Fruit fly (Drosophila melanogaster) whole organism, embryonic: ENCODE results near the gene CG10802.

Experiments used
- Atf3 ChIP-seq: fragments of 200-800 bp; sonication (Bioruptor generic); optimal IDR thresholded peaks from 3 replicates; lab custom pipeline; 2016; ENCODE audit warnings: missing biosample characterization, missing genetic modification characterization
- B-H2 ChIP-seq: fragments of 200-800 bp; sonication (Bioruptor generic); optimal IDR thresholded peaks from 2 replicates; lab custom pipeline; 2018; ENCODE audit warnings: missing biosample characterization, mild to moderate bottlenecking, missing genetic modification characterization
- CG11723 ChIP-seq: fragments of 200-800 bp; sonication (Bioruptor generic); optimal IDR thresholded peaks from 2 replicates; lab custom pipeline; 2017; ENCODE audit warnings: missing biosample characterization, mild to moderate bottlenecking, missing genetic modification characterization
- CG12155 ChIP-seq: fragments of 200-800 bp; sonication (Bioruptor generic); optimal IDR thresholded peaks from 3 replicates; lab custom pipeline; 2016; ENCODE audit warnings: missing biosample characterization, missing genetic modification characterization
- CG13894 ChIP-seq: fragments of 200-800 bp; sonication (Bioruptor generic); optimal IDR thresholded peaks from 3 replicates; lab custom pipeline; 2018; ENCODE audit warnings: missing biosample characterization, mild to moderate bottlenecking, missing genetic modification characterization, moderate library complexity
- CG14710 ChIP-seq: fragments of 200-800 bp; sonication (Bioruptor generic); optimal IDR thresholded peaks from 3 replicates; lab custom pipeline; 2019; ENCODE audit warnings: missing biosample characterization, mild to moderate bottlenecking, missing genetic modification characterization, moderate library complexity
- CG15514 ChIP-seq: fragments of 200-800 bp; sonication (Bioruptor generic); optimal IDR thresholded peaks from 3 replicates; lab custom pipeline; 2017; ENCODE audit warnings: missing biosample characterization, missing genetic modification characterization, mild to moderate bottlenecking, moderate library complexity, missing genetic modification reagents
- CG17361 ChIP-seq: fragments of 200-800 bp; sonication (Bioruptor generic); IDR thresholded peaks from 3 replicates; pipeline ENCODE4 v1.3.6; 2022; ENCODE audit warnings: missing biosample characterization, missing genetic modification characterization
- CG17612 ChIP-seq: fragments of 200-800 bp; sonication (Bioruptor generic); IDR thresholded peaks from 2 replicates; pipeline ENCODE4 v1.3.6; 2022; ENCODE audit warnings: missing biosample characterization, missing genetic modification characterization
- CG2116 ChIP-seq: fragments of 200-800 bp; sonication (Bioruptor generic); optimal IDR thresholded peaks from 3 replicates; lab custom pipeline; 2018; ENCODE audit warnings: missing biosample characterization, mild to moderate bottlenecking, missing genetic modification characterization
- CG32532 ChIP-seq: fragments of 200-800 bp; sonication (Bioruptor generic); IDR thresholded peaks from 2 replicates; pipeline ENCODE4 v1.3.6; 2022; ENCODE audit warnings: missing biosample characterization, missing genetic modification characterization
- CG32767 ChIP-seq: fragments of 200-800 bp; sonication (Bioruptor generic); IDR thresholded peaks from 2 replicates; pipeline ENCODE4 v1.3.6; 2022; ENCODE audit warnings: missing biosample characterization, missing genetic modification characterization
- CG6175 ChIP-seq: fragments of 200-800 bp; sonication (Bioruptor generic); IDR thresholded peaks from 3 replicates; pipeline ENCODE4 v1.3.6; 2022; ENCODE audit warnings: missing biosample characterization, missing genetic modification characterization
- CG8281 ChIP-seq: fragments of 200-800 bp; sonication (Bioruptor generic); optimal IDR thresholded peaks from 2 replicates; lab custom pipeline; 2018; ENCODE audit warnings: missing biosample characterization, mild to moderate bottlenecking, missing genetic modification characterization, moderate library complexity
- CG8924 ChIP-seq: fragments of 200-800 bp; optimal IDR thresholded peaks from 3 replicates; lab custom pipeline; 2019; ENCODE audit warnings: missing biosample characterization, mild to moderate bottlenecking, missing genetic modification characterization, moderate library complexity
- Dll ChIP-seq: fragments of 200-800 bp; sonication (Bioruptor generic); IDR thresholded peaks from 4 replicates; pipeline ENCODE4 v1.3.6; 2022; ENCODE audit warnings: missing biosample characterization, missing genetic modification characterization; ENCODE audit not compliant: partially characterized antibody
- Drgx ChIP-seq: fragments of 200-800 bp; sonication (Bioruptor generic); IDR thresholded peaks from 2 replicates; pipeline ENCODE4 v1.3.6; 2022; ENCODE audit warnings: missing biosample characterization, missing genetic modification characterization
- H15 ChIP-seq: fragments of 200-800 bp; sonication (Bioruptor generic); IDR thresholded peaks from 3 replicates; pipeline ENCODE4 v1.3.6; 2022; ENCODE audit warnings: missing biosample characterization, missing genetic modification characterization
- Hr3 ChIP-seq: fragments of 200-800 bp; sonication (Bioruptor generic); optimal IDR thresholded peaks from 3 replicates; lab custom pipeline; 2016; ENCODE audit warnings: missing biosample characterization, missing genetic modification characterization
- Hsf ChIP-seq: fragments of 200-800 bp; sonication (Bioruptor generic); optimal IDR thresholded peaks from 3 replicates; lab custom pipeline; 2016; ENCODE audit warnings: missing biosample characterization, missing genetic modification characterization
- Med ChIP-seq: fragments of 200-800 bp; sonication (Bioruptor generic); peaks from one replicate; lab custom pipeline; 2016; ENCODE audit warnings: missing biosample characterization, missing genetic modification characterization, mild to moderate bottlenecking, inconsistent platforms, moderate library complexity
- NC2α ChIP-seq: fragments of 200-800 bp; sonication (Bioruptor generic); optimal IDR thresholded peaks from 2 replicates; lab custom pipeline; 2016; ENCODE audit warnings: missing biosample characterization, missing genetic modification characterization
- Opbp ChIP-seq: fragments of 200-800 bp; sonication (Bioruptor generic); IDR thresholded peaks from 3 replicates; pipeline ENCODE4 v1.3.6; 2022; ENCODE audit warnings: missing biosample characterization, missing genetic modification characterization; ENCODE audit not compliant: partially characterized antibody
- PHDP ChIP-seq: fragments of 200-800 bp; sonication (Bioruptor generic); optimal IDR thresholded peaks from 3 replicates; lab custom pipeline; 2018; ENCODE audit warnings: missing biosample characterization, mild to moderate bottlenecking, missing genetic modification characterization, moderate library complexity
- Usf ChIP-seq: fragments of 200-800 bp; sonication (Bioruptor generic); optimal IDR thresholded peaks from 2 replicates; lab custom pipeline; 2017; ENCODE audit warnings: missing genotype, missing biosample characterization, missing genetic modification characterization
- ac ChIP-seq: fragments of 200-800 bp; sonication (Bioruptor generic); optimal IDR thresholded peaks from 3 replicates; lab custom pipeline; 2017; ENCODE audit warnings: missing biosample characterization, mild to moderate bottlenecking, missing genetic modification characterization
- az2 ChIP-seq: fragments of 200-800 bp; sonication (Bioruptor generic); optimal IDR thresholded peaks from 3 replicates; lab custom pipeline; 2016; ENCODE audit warnings: missing biosample characterization, missing genetic modification characterization
- caup ChIP-seq: fragments of 200-800 bp; sonication (Bioruptor generic); optimal IDR thresholded peaks from 3 replicates; lab custom pipeline; 2017; ENCODE audit warnings: missing biosample characterization, mild to moderate bottlenecking, missing genetic modification characterization, moderate library complexity; ENCODE audit not compliant: severe bottlenecking
- chinmo ChIP-seq: fragments of 200-800 bp; sonication (Bioruptor generic); IDR thresholded peaks from 4 replicates; pipeline ENCODE4 v1.3.6; 2022; ENCODE audit warnings: missing biosample characterization, missing genetic modification characterization; ENCODE audit not compliant: partially characterized antibody
- da ChIP-seq: fragments of 200-800 bp; sonication (Bioruptor generic); optimal IDR thresholded peaks from 2 replicates; lab custom pipeline; 2016; ENCODE audit warnings: missing biosample characterization, missing genetic modification characterization
- hth ChIP-seq: fragments of >200 bp; optimal IDR thresholded peaks from 2 replicates; lab custom pipeline; 2017; ENCODE audit warnings: inconsistent platforms
- ken ChIP-seq: fragments of 200-800 bp; sonication (Bioruptor generic); IDR thresholded peaks from 3 replicates; pipeline ENCODE4 v1.3.6; 2022; ENCODE audit warnings: missing biosample characterization, missing genetic modification characterization
- klu ChIP-seq: fragments of 200-800 bp; sonication (Bioruptor generic); IDR thresholded peaks from 2 replicates; pipeline ENCODE4 v1.3.6; 2022; ENCODE audit warnings: missing biosample characterization, missing genetic modification characterization
- lmd ChIP-seq: fragments of 200-800 bp; sonication (Bioruptor generic); IDR thresholded peaks from 2 replicates; pipeline ENCODE4 v1.3.6; 2022; ENCODE audit warnings: missing biosample characterization, missing genetic modification characterization
- otp ChIP-seq: fragments of 200-800 bp; sonication (Bioruptor generic); IDR thresholded peaks from 3 replicates; pipeline ENCODE4, ENCODE4 v1.3.6; 2022; ENCODE audit warnings: missing biosample characterization, missing genetic modification characterization
- peb ChIP-seq: fragments of 200-800 bp; sonication (Bioruptor generic); IDR thresholded peaks from 2 replicates; pipeline ENCODE4 v1.3.6; 2022; ENCODE audit warnings: missing biosample characterization, missing genetic modification characterization
- pum ChIP-seq: fragments of 200-800 bp; sonication (Bioruptor generic); optimal IDR thresholded peaks from 2 replicates; lab custom pipeline; 2016; ENCODE audit warnings: missing biosample characterization, missing genetic modification characterization
- sd ChIP-seq: fragments of 200-800 bp; sonication (Bioruptor generic); optimal IDR thresholded peaks from 3 replicates; lab custom pipeline; 2018; ENCODE audit warnings: missing biosample characterization, mild to moderate bottlenecking, missing genetic modification characterization, moderate library complexity
- sens ChIP-seq: fragments of 200-800 bp; sonication (Bioruptor generic); peaks from one replicate; lab custom pipeline; 2016; ENCODE audit warnings: missing biosample characterization, missing genetic modification characterization
- seq ChIP-seq: fragments of 200-800 bp; sonication (Bioruptor generic); IDR thresholded peaks from 2 replicates; pipeline ENCODE4 v1.3.6; 2022; ENCODE audit warnings: missing biosample characterization, missing genetic modification characterization
- sisA ChIP-seq: fragments of 200-800 bp; sonication (Bioruptor generic); IDR thresholded peaks from 2 replicates; pipeline ENCODE4 v1.3.6; 2022; ENCODE audit warnings: missing biosample characterization, missing genetic modification characterization
- slbo ChIP-seq: fragments of 200-800 bp; sonication (Bioruptor generic); IDR thresholded peaks from 2 replicates; pipeline ENCODE4 v1.3.6; 2022; ENCODE audit warnings: missing biosample characterization, missing genetic modification characterization
- sqz ChIP-seq: fragments of 200-800 bp; sonication (Bioruptor generic); optimal IDR thresholded peaks from 3 replicates; lab custom pipeline; 2018; ENCODE audit warnings: missing biosample characterization, mild to moderate bottlenecking, missing genetic modification characterization
- yki ChIP-seq: fragments of >200 bp; optimal IDR thresholded peaks from 3 replicates; lab custom pipeline; 2018

CG10802 gene

DNA sequence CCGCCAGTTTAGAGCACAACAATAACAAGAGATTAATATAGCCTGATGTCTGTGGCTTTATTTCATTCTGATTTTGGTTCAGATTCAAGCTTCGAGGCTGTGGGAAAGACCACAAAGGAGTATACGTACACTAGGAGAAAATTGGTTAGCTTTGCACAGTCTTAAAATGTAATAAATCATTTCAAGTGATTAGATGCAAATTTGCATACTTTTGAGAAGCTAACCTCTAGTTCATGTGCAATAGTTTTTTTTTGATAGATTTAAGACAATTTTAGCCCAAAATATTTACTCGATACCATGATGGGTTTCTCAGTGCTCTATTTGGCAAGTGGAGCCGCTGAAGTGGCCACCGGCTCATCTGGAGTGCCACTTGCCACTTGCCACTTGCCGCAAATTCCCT is 25.2 kb upstream of the CG10802 start (continued):
- TF ChIP-seq CG13894 (tag; lab: Kevin White, UChicago) = peak; percentile 27
- TF ChIP-seq Drgx (GFP tag; lab: Robert Waterston, UW) = peak; percentile 54
- TF ChIP-seq CG32532 (GFP tag; lab: Robert Waterston, UW) = peak; percentile 25; the same call in 1 of the 2 replicates
- TF ChIP-seq ac (GFP tag; lab: Kevin White, UChicago) = no peak
- no peak for TF ChIP-seq ken (GFP tag; lab: Robert Waterston, UW)
- TF ChIP-seq klu (GFP tag; lab: Robert Waterston, UW) = no peak
- TF ChIP-seq CG6175 (GFP tag; lab: Robert Waterston, UW) = no peak
- no peak for TF ChIP-seq CG11723 (GFP tag; lab: Kevin White, UChicago)
- no peak for TF ChIP-seq CG8924 (tag; lab: Kevin White, UChicago)
- no peak for TF ChIP-seq CG14710 (tag; lab: Kevin White, UChicago)
- TF ChIP-seq CG17361 (GFP tag; lab: Robert Waterston, UW) = no peak
- peak; percentile 53 for TF ChIP-seq slbo (GFP tag; lab: Robert Waterston, UW)
- TF ChIP-seq seq = no peak
- no peak for TF ChIP-seq peb (GFP tag; lab: Robert Waterston, UW)
- no peak for TF ChIP-seq NC2α (GFP tag; lab: Kevin White, UChicago)
- no peak for TF ChIP-seq caup (GFP tag; lab: Kevin White, UChicago)
- TF ChIP-seq CG8281 (tag; lab: Kevin White, UChicago) = no peak
- TF ChIP-seq chinmo (GFP tag; lab: Robert Waterston, UW) = no peak
- no peak for TF ChIP-seq sisA (GFP tag; lab: Robert Waterston, UW)
- peak; percentile 5 for TF ChIP-seq Hsf (GFP tag; lab: Kevin White, UChicago)
- TF ChIP-seq CG2116 = no peak
- no peak for TF ChIP-seq H15 (GFP tag; lab: Robert Waterston, UW)
- TF ChIP-seq da = no peak
- TF ChIP-seq CG32767 (GFP tag; lab: Robert Waterston, UW) = no peak
- TF ChIP-seq lmd = peak; percentile 25; the same call in 1 of the 2 replicates
- no peak for TF ChIP-seq yki (lab: Kevin White, UChicago)
- no peak for TF ChIP-seq CG12155 (GFP tag; lab: Kevin White, UChicago)
- TF ChIP-seq Opbp (GFP tag; lab: Robert Waterston, UW) = no peak
- TF ChIP-seq sd (tag; lab: Kevin White, UChicago) = no peak
- no peak for TF ChIP-seq otp
- TF ChIP-seq Med (GFP tag; lab: Kevin White, UChicago) = peak; percentile 43
- no peak for TF ChIP-seq Dll (GFP tag; lab: Robert Waterston, UW)
- TF ChIP-seq az2 (GFP tag; lab: Kevin White, UChicago) = no peak
- no peak for TF ChIP-seq B-H2 (GFP tag; lab: Kevin White, UChicago)
- no peak for TF ChIP-seq CG15514 (GFP tag; lab: Kevin White, UChicago)
- no peak for TF ChIP-seq sqz (GFP tag; lab: Kevin White, UChicago)
- no peak for TF ChIP-seq Hr3 (GFP tag; lab: Kevin White, UChicago)
- TF ChIP-seq hth (lab: Kevin White, UChicago) = no peak
- TF ChIP-seq sens (GFP tag; lab: Kevin White, UChicago) = peak; percentile 73
- no peak for TF ChIP-seq Atf3 (GFP tag; lab: Kevin White, UChicago)
- TF ChIP-seq CG17612 (GFP tag; lab: Robert Waterston, UW) = no peak
- TF ChIP-seq pum (GFP tag; lab: Kevin White, UChicago) = no peak
- TF ChIP-seq Usf (GFP tag; lab: Kevin White, UChicago) = no peak
- TF ChIP-seq PHDP (tag; lab: Kevin White, UChicago) = no peak
